Worm (Caenorhabditis elegans) whole organism, L3 larva: ENCODE data around the gene T21D12.11.

Experiments used
- R02D3.7 ChIP-seq: fragments of 150-350 bp; optimal IDR thresholded peaks from 2 replicates; lab custom pipeline; 2014; ENCODE audit warnings: missing biosample characterization, missing genetic modification characterization
- ZK546.5 ChIP-seq: sonication (generic microtip); optimal IDR thresholded peaks from 2 replicates; lab custom pipeline; 2017; ENCODE audit warnings: missing biosample characterization, missing genetic modification characterization
- ama-1 ChIP-seq: fragments of 150-350 bp; optimal IDR thresholded peaks from 2 replicates; lab custom pipeline; 2018
- lin-15B ChIP-seq: fragments of 150-350 bp; optimal IDR thresholded peaks from 2 replicates; lab custom pipeline; 2014; ENCODE audit warnings: missing biosample characterization, missing genetic modification characterization
- nhr-77 ChIP-seq: fragments of 150-350 bp; optimal IDR thresholded peaks from 2 replicates; lab custom pipeline; 2014; ENCODE audit warnings: missing biosample characterization, missing genetic modification characterization
- pha-4 ChIP-seq: fragments of 150-350 bp; optimal IDR thresholded peaks from 2 replicates; lab custom pipeline; 2014; ENCODE audit warnings: missing biosample characterization, missing genetic modification reagents, missing genetic modification characterization
- snpc-4 ChIP-seq: fragments of 150-350 bp; optimal IDR thresholded peaks from 2 replicates; lab custom pipeline; 2014; ENCODE audit warnings: missing biosample characterization, missing genetic modification characterization

- no peak for TF ChIP-seq snpc-4
- no peak for TF ChIP-seq R02D3.7 (tag; lab: Kevin White, UChicago)
- no peak for TF ChIP-seq pha-4
- no peak for TF ChIP-seq ama-1
- TF ChIP-seq ZK546.5 = no peak
- TF ChIP-seq lin-15B (tag; lab: Kevin White, UChicago) = no peak
- TF ChIP-seq nhr-77 = no peak
Observed at ce11 chrIV:258362-258761, 10.8 kb upstream of the T21D12.11 start.
